Worm (Caenorhabditis elegans) whole organism, L3 larva: ENCODE results near the gene srw-2.

Experiments used
- ZK546.5 ChIP-seq: sonication (generic microtip); optimal IDR thresholded peaks from 2 replicates; lab custom pipeline; 2017; ENCODE audit warnings: missing biosample characterization, missing genetic modification characterization
- ama-1 ChIP-seq: fragments of 150-350 bp; optimal IDR thresholded peaks from 2 replicates; lab custom pipeline; 2018
- ceh-9 ChIP-seq: sonication (generic microtip); optimal IDR thresholded peaks from 2 replicates; lab custom pipeline; 2018; ENCODE audit warnings: missing biosample characterization, missing genetic modification characterization
- daf-12 ChIP-seq: fragments of 150-350 bp; optimal IDR thresholded peaks from 2 replicates; lab custom pipeline; 2014; ENCODE audit warnings: missing biosample characterization, missing genetic modification reagents, missing genetic modification characterization
- egl-27 ChIP-seq: sonication (generic microtip); optimal IDR thresholded peaks from 4 replicates; lab custom pipeline; 2017; ENCODE audit warnings: missing biosample characterization, missing genetic modification reagents, missing genetic modification characterization
- egl-5 ChIP-seq: fragments of 150-350 bp; optimal IDR thresholded peaks from 2 replicates; lab custom pipeline; 2017; ENCODE audit warnings: missing biosample characterization, missing genetic modification reagents, missing genetic modification characterization, inconsistent platforms
- elt-1 ChIP-seq: fragments of 150-350 bp; optimal IDR thresholded peaks from 2 replicates; lab custom pipeline; 2014; ENCODE audit warnings: missing biosample characterization, missing genetic modification characterization
- elt-2 ChIP-seq: sonication (generic microtip); optimal IDR thresholded peaks from 2 replicates; lab custom pipeline; 2016; ENCODE audit warnings: missing genetic modification reagents, mild to moderate bottlenecking, missing genetic modification characterization, missing compliant biosample characterization
- elt-3 ChIP-seq, 3 experiments: fragments of 150-350 bp in 1 of 3; sonication (generic microtip) in 2 of 3; optimal IDR thresholded peaks; 2 replicates in 2 of 3; 4 replicates in 1 of 3; lab custom pipeline; 2014 to 2017; ENCODE audit warnings: missing biosample characterization in 3 of 3, missing genetic modification characterization in 3 of 3
- fkh-10 ChIP-seq: sonication (generic microtip); optimal IDR thresholded peaks from 2 replicates; lab custom pipeline; 2017; ENCODE audit warnings: missing biosample characterization, missing genetic modification reagents, missing genetic modification characterization
- fkh-2 ChIP-seq: fragments of 150-350 bp; optimal IDR thresholded peaks from 2 replicates; lab custom pipeline; 2014; ENCODE audit warnings: missing biosample characterization, missing genetic modification reagents, missing genetic modification characterization
- fos-1 ChIP-seq: fragments of 150-350 bp; optimal IDR thresholded peaks from 2 replicates; lab custom pipeline; 2014; ENCODE audit warnings: missing biosample characterization, missing genetic modification characterization
- hmg-11 ChIP-seq: sonication (generic microtip); optimal IDR thresholded peaks from 2 replicates; lab custom pipeline; 2016; ENCODE audit warnings: missing genetic modification characterization, missing compliant biosample characterization
- lin-39 ChIP-seq: fragments of 150-350 bp; optimal IDR thresholded peaks from 2 replicates; lab custom pipeline; 2018; ENCODE audit warnings: missing biosample characterization, missing genetic modification reagents, missing genetic modification characterization
- lsy-12 ChIP-seq: sonication (generic microtip); optimal IDR thresholded peaks from 2 replicates; lab custom pipeline; 2016; ENCODE audit warnings: mild to moderate bottlenecking, missing genetic modification characterization, missing compliant biosample characterization
- mdl-1 ChIP-seq: fragments of 150-350 bp; optimal IDR thresholded peaks from 2 replicates; lab custom pipeline; 2014; ENCODE audit warnings: missing biosample characterization, missing genetic modification characterization
- mml-1 ChIP-seq: fragments of 150-350 bp; sonication (generic microtip); optimal IDR thresholded peaks from 3 replicates; lab custom pipeline; 2014; ENCODE audit warnings: missing biosample characterization, missing genetic modification characterization
- nfya-1 ChIP-seq: sonication (generic microtip); optimal IDR thresholded peaks from 2 replicates; lab custom pipeline; 2017; ENCODE audit warnings: missing genetic modification characterization, mild to moderate bottlenecking, missing compliant biosample characterization, antibody characterized with exemption, moderate library complexity; ENCODE audit not compliant: insufficient read depth
- nhr-11 ChIP-seq: fragments of 150-350 bp; optimal IDR thresholded peaks from 2 replicates; lab custom pipeline; 2014; ENCODE audit warnings: missing biosample characterization, missing genetic modification characterization
- nhr-12 ChIP-seq: fragments of 150-350 bp; optimal IDR thresholded peaks from 2 replicates; lab custom pipeline; 2014; ENCODE audit warnings: missing biosample characterization, missing genetic modification characterization
- nhr-237 ChIP-seq: fragments of 150-350 bp; optimal IDR thresholded peaks from 2 replicates; lab custom pipeline; 2014; ENCODE audit warnings: missing biosample characterization, missing genetic modification characterization
- nhr-67 ChIP-seq: fragments of 150-350 bp; optimal IDR thresholded peaks from 2 replicates; lab custom pipeline; 2014; ENCODE audit warnings: missing biosample characterization, missing genetic modification characterization
- nhr-76 ChIP-seq: fragments of 150-350 bp; sonication (generic microtip); optimal IDR thresholded peaks from 5 replicates; lab custom pipeline; 2014; ENCODE audit warnings: missing biosample characterization, missing genetic modification characterization
- nhr-77 ChIP-seq: fragments of 150-350 bp; optimal IDR thresholded peaks from 2 replicates; lab custom pipeline; 2014; ENCODE audit warnings: missing biosample characterization, missing genetic modification characterization
- pha-4 ChIP-seq: fragments of 150-350 bp; optimal IDR thresholded peaks from 2 replicates; lab custom pipeline; 2014; ENCODE audit warnings: missing biosample characterization, missing genetic modification reagents, missing genetic modification characterization
- pqm-1 ChIP-seq: fragments of 150-350 bp; optimal IDR thresholded peaks from 2 replicates; lab custom pipeline; 2017; ENCODE audit warnings: missing biosample characterization, missing genetic modification characterization, inconsistent platforms
- sea-2 ChIP-seq: fragments of 150-350 bp; sonication (generic microtip); optimal IDR thresholded peaks from 4 replicates; lab custom pipeline; 2014; ENCODE audit warnings: missing biosample characterization, missing genetic modification reagents, missing genetic modification characterization
- skn-1 ChIP-seq: fragments of 150-350 bp; optimal IDR thresholded peaks from 2 replicates; lab custom pipeline; 2014; ENCODE audit warnings: missing biosample characterization, missing genetic modification characterization
- snpc-4 ChIP-seq: fragments of 150-350 bp; optimal IDR thresholded peaks from 2 replicates; lab custom pipeline; 2014; ENCODE audit warnings: missing biosample characterization, missing genetic modification characterization
- tbx-2 ChIP-seq: sonication (generic microtip); optimal IDR thresholded peaks from 2 replicates; lab custom pipeline; 2016; ENCODE audit warnings: mild to moderate bottlenecking, missing genetic modification characterization, missing compliant biosample characterization
- unc-39 ChIP-seq: sonication (generic microtip); optimal IDR thresholded peaks from 4 replicates; lab custom pipeline; 2017; ENCODE audit warnings: missing biosample characterization, missing genetic modification characterization
- unc-62 ChIP-seq: fragments of 150-350 bp; sonication (generic microtip); optimal IDR thresholded peaks from 4 replicates; lab custom pipeline; 2014; ENCODE audit warnings: missing biosample characterization, missing genetic modification reagents, missing genetic modification characterization
- zag-1 ChIP-seq: fragments of 150-350 bp; optimal IDR thresholded peaks from 2 replicates; lab custom pipeline; 2014; ENCODE audit warnings: missing biosample characterization, missing genetic modification characterization
- ztf-11 ChIP-seq: fragments of 150-350 bp; optimal IDR thresholded peaks from 2 replicates; lab custom pipeline; 2014; ENCODE audit warnings: missing biosample characterization, missing genetic modification characterization

The srw-2 gene

ce11 chrV:2801955-2802354 lies 28.7 kb upstream of the srw-2 start:
- TF ChIP-seq egl-5 (tag; lab: Kevin White, UChicago) (peak; percentile 78), pha-4 (tag; lab: Kevin White, UChicago) (peak; percentile 6), fos-1 (tag; lab: Kevin White, UChicago) (no peak)

ce11 chrV:2803258-2803657 lies 27.4 kb upstream of the srw-2 start:
- TF ChIP-seq hmg-11 (tag; lab: Kevin White, UChicago) (no peak), ceh-9 (tag; lab: Kevin White, UChicago) (no peak), nhr-11 (tag; lab: Kevin White, UChicago) (no peak), unc-39 (tag; lab: Kevin White, UChicago) (no peak), nhr-67 (tag; lab: Kevin White, UChicago) (no peak), ama-1 (lab: Kevin White, UChicago) (no peak), nhr-77 (tag; lab: Kevin White, UChicago) (no peak), pqm-1 (tag; lab: Kevin White, UChicago) (no peak), nfya-1 (peak; percentile 54)
- TF ChIP-seq, all 47 proteins: peak for 1

- TF ChIP-seq ceh-9 (tag; lab: Kevin White, UChicago) (no peak), snpc-4 (tag; lab: Kevin White, UChicago) (no peak), nhr-77 (tag; lab: Kevin White, UChicago) (no peak), ztf-11 (tag; lab: Kevin White, UChicago) (no peak), nhr-12 (tag; lab: Kevin White, UChicago) (no peak), hmg-11 (tag; lab: Kevin White, UChicago) (no peak), nhr-76 (tag; lab: Kevin White, UChicago) (no peak), fos-1 (tag; lab: Kevin White, UChicago) (no peak), zag-1 (tag; lab: Kevin White, UChicago) (no peak), elt-3 (tag; optimal IDR thresholded peaks at IDR 0.05; lab: Kevin White, UChicago) (no peak), pqm-1 (tag; lab: Kevin White, UChicago) (no peak), mdl-1 (tag; lab: Kevin White, UChicago) (no peak), fkh-10 (no peak), tbx-2 (tag; lab: Kevin White, UChicago) (no peak), elt-1 (tag; lab: Kevin White, UChicago) (no peak), nhr-11 (tag; lab: Kevin White, UChicago) (no peak), egl-27 (tag; lab: Kevin White, UChicago) (no peak), skn-1 (no peak), nhr-67 (tag; lab: Kevin White, UChicago) (no peak)
These were observed 22.9 kb upstream of the srw-2 start, which contains the start of gene ketn-1 for ce11 chrV:2807760-2808159. Gene ketn-1 (minus strand): TSS chrV:2807860.

ce11 chrV:2809443-2809842 lies 21.2 kb upstream of the srw-2 start:
- TF ChIP-seq lin-39 (no peak), elt-2 (tag; lab: Kevin White, UChicago) (no peak), unc-39 (tag; lab: Kevin White, UChicago) (no peak), ZK546.5 (no peak), nfya-1 (no peak), zag-1 (tag; lab: Kevin White, UChicago) (no peak), ztf-11 (tag; lab: Kevin White, UChicago) (no peak), fkh-2 (tag; lab: Kevin White, UChicago) (no peak), sea-2 (GFP tag; lab: Kevin White, UChicago) (no peak), mml-1 (no peak), fkh-10 (no peak), snpc-4 (tag; lab: Kevin White, UChicago) (no peak), ceh-9 (tag; lab: Kevin White, UChicago) (no peak), daf-12 (no peak)
- TF ChIP-seq, all 47 proteins: peak for 0

DNA sequence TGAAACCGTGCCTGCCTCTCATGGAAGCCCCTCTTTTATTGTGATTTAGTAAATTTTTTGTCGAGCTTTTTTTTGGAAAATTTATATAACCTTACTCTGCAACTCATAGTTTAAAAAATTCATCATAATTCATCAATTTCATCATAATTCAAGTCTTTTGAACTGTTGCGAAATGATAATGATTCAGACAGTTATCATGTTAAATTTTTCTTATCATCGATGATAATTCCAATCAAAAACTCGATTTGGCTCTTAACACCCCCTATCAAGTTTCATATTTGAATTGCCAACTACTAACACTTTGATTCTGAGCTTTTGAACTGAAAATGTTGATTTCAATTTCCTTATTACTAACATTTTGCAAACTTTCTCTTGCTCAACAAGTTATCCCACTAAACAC lies 20.5 kb upstream of the srw-2 start, which contains the start of gene F54E2.1:
Gene F54E2.1 (plus strand): TSS at position 235 of the 400 bp plus-strand sequence.
- TF ChIP-seq elt-2 (tag; lab: Kevin White, UChicago) (peak; percentile 95), pqm-1 (tag; lab: Kevin White, UChicago) (peak; percentile 94), lin-39 (no peak), fos-1 (tag; lab: Kevin White, UChicago) (peak; percentile 64)

ce11 chrV:2813856-2814255 lies 16.8 kb upstream of the srw-2 start, which contains the start of gene F54E2.9:
Gene F54E2.9 (minus strand): TSS chrV:2813987.
- TF ChIP-seq lsy-12 (tag; lab: Kevin White, UChicago): no peak
- no peak for TF ChIP-seq ama-1 (lab: Kevin White, UChicago)
- TF ChIP-seq daf-12: no peak
- TF ChIP-seq mml-1: no peak
- TF ChIP-seq nhr-237 (tag; lab: Kevin White, UChicago): no peak
- TF ChIP-seq elt-2 (tag; lab: Kevin White, UChicago): no peak
- TF ChIP-seq unc-62 (GFP tag; lab: Kevin White, UChicago): no peak
- TF ChIP-seq fkh-10: no peak
- TF ChIP-seq fos-1 (tag; lab: Kevin White, UChicago): no peak
